Worm (Caenorhabditis elegans) whole organism, L1 larva: ENCODE measurements around the gene C10C5.4.

Source experiments
- C04F5.9 ChIP-seq: sonication (generic microtip); optimal IDR thresholded peaks from 2 replicates; lab custom pipeline; 2016; ENCODE audit warnings: missing genetic modification characterization, missing compliant biosample characterization
- C16A3.4 ChIP-seq: fragments of 150-350 bp; optimal IDR thresholded peaks from 2 replicates; lab custom pipeline; 2014; ENCODE audit warnings: missing biosample characterization, missing genetic modification characterization
- C34B4.2 ChIP-seq: sonication (generic microtip); optimal IDR thresholded peaks from 2 replicates; lab custom pipeline; 2017; ENCODE audit warnings: mild to moderate bottlenecking, missing genetic modification characterization, missing compliant biosample characterization
- F16B12.6 ChIP-seq: fragments of 150-350 bp; optimal IDR thresholded peaks from 2 replicates; lab custom pipeline; 2014; ENCODE audit warnings: missing biosample characterization, missing genetic modification characterization
- aha-1 ChIP-seq: fragments of 150-350 bp; optimal IDR thresholded peaks from 2 replicates; lab custom pipeline; 2014; ENCODE audit warnings: missing biosample characterization, missing genetic modification characterization
- aly-2 ChIP-seq: fragments of 150-350 bp; optimal IDR thresholded peaks from 2 replicates; lab custom pipeline; 2014; ENCODE audit warnings: missing biosample characterization, missing genetic modification characterization
- ama-1 ChIP-seq: fragments of 150-350 bp; optimal IDR thresholded peaks from 2 replicates; lab custom pipeline; 2014
- blmp-1 ChIP-seq: fragments of 150-350 bp; optimal IDR thresholded peaks from 2 replicates; lab custom pipeline; 2014; ENCODE audit warnings: missing biosample characterization, missing genetic modification characterization
- ceh-88 ChIP-seq: fragments of 200-800 bp; sonication (Bioruptor generic); IDR thresholded peaks from 2 replicates; pipeline ENCODE4 v1.3.6; 2022; ENCODE audit warnings: missing genetic modification characterization, missing compliant biosample characterization
- dpl-1 ChIP-seq, 3 experiments: fragments of 150-350 bp in 2 of 3; sonication (generic microtip) in 1 of 3; optimal IDR thresholded peaks; 2 replicates each; lab custom pipeline; 2014 to 2017; ENCODE audit warnings: missing biosample characterization in 3 of 3, missing genetic modification characterization in 3 of 3, missing genetic modification reagents in 3 of 3
- dsc-1 ChIP-seq: sonication (generic microtip); optimal IDR thresholded peaks from 2 replicates; lab custom pipeline; 2016; ENCODE audit warnings: mild to moderate bottlenecking, missing genetic modification characterization, missing compliant biosample characterization
- efl-3 ChIP-seq: fragments of 200-800 bp; sonication (Bioruptor generic); optimal IDR thresholded peaks from 2 replicates; lab custom pipeline; 2018; ENCODE audit warnings: mild to moderate bottlenecking, missing genetic modification characterization, missing compliant biosample characterization
- egl-27 ChIP-seq, 2 experiments: fragments of 150-350 bp in 1 of 2; sonication (generic microtip); optimal IDR thresholded peaks; 3 replicates each; lab custom pipeline; 2017 to 2018; ENCODE audit warnings: missing biosample characterization in 2 of 2, missing genetic modification characterization in 2 of 2, missing genetic modification reagents in 2 of 2
- elt-2 ChIP-seq: sonication (generic microtip); optimal IDR thresholded peaks from 2 replicates; lab custom pipeline; 2016; ENCODE audit warnings: missing genetic modification characterization, mild to moderate bottlenecking, inconsistent platforms, missing compliant biosample characterization, missing genetic modification reagents
- elt-3 ChIP-seq, 6 experiments: fragments of 150-350 bp in 1 of 6; sonication (generic microtip); optimal IDR thresholded peaks; 2 replicates each; lab custom pipeline; 2017 to 2018; ENCODE audit warnings: missing biosample characterization in 6 of 6, missing genetic modification characterization in 6 of 6, inconsistent platforms in 1 of 6
- ets-5 ChIP-seq: fragments of 200-800 bp; sonication (Bioruptor generic); IDR thresholded peaks from 2 replicates; pipeline ENCODE4 v1.3.6; 2022; ENCODE audit warnings: missing genetic modification characterization, missing compliant biosample characterization
- fos-1 ChIP-seq: fragments of 150-350 bp; optimal IDR thresholded peaks from 2 replicates; lab custom pipeline; 2014; ENCODE audit warnings: missing biosample characterization, missing genetic modification characterization
- grh-1 ChIP-seq: fragments of 200-800 bp; sonication (Bioruptor generic); IDR thresholded peaks from 2 replicates; pipeline ENCODE4 v1.3.6; 2022; ENCODE audit warnings: missing genetic modification reagents, missing genetic modification characterization, missing compliant biosample characterization
- hlh-17 ChIP-seq: fragments of 200-800 bp; sonication (Bioruptor generic); optimal IDR thresholded peaks from 2 replicates; lab custom pipeline; 2018; ENCODE audit warnings: missing genetic modification characterization, mild to moderate bottlenecking, missing compliant biosample characterization, moderate library complexity, borderline replicate concordance
- hlh-4 ChIP-seq: sonication (generic microtip); optimal IDR thresholded peaks from 2 replicates; lab custom pipeline; 2016; ENCODE audit warnings: mild to moderate bottlenecking, missing genetic modification characterization, missing compliant biosample characterization
- hpl-2 ChIP-seq: fragments of 150-350 bp; optimal IDR thresholded peaks from 2 replicates; lab custom pipeline; 2014; ENCODE audit warnings: missing biosample characterization, missing genetic modification reagents, missing genetic modification characterization
- jun-1 ChIP-seq: fragments of 150-350 bp; optimal IDR thresholded peaks from 2 replicates; lab custom pipeline; 2014; ENCODE audit warnings: missing biosample characterization, missing genetic modification reagents, missing genetic modification characterization
- lin-14 ChIP-seq: fragments of 200-800 bp; sonication (Bioruptor generic); optimal IDR thresholded peaks from 2 replicates; lab custom pipeline; 2018; ENCODE audit warnings: mild to moderate bottlenecking, missing genetic modification characterization, moderate library complexity, missing compliant biosample characterization
- lin-15B ChIP-seq: fragments of 150-350 bp; sonication (generic microtip); optimal IDR thresholded peaks from 3 replicates; lab custom pipeline; 2014; ENCODE audit warnings: missing biosample characterization, missing genetic modification characterization
- lin-35 ChIP-seq, 2 experiments: fragments of 150-350 bp; optimal IDR thresholded peaks; 2 replicates each; lab custom pipeline; 2014; ENCODE audit warnings: missing biosample characterization in 2 of 2, missing genetic modification characterization in 2 of 2, missing genetic modification reagents in 2 of 2
- lir-3 ChIP-seq: sonication (generic microtip); optimal IDR thresholded peaks from 2 replicates; lab custom pipeline; 2016; ENCODE audit warnings: mild to moderate bottlenecking, missing genetic modification characterization, moderate library complexity, missing compliant biosample characterization; ENCODE audit not compliant: poor library complexity
- mef-2 ChIP-seq: fragments of 150-350 bp; optimal IDR thresholded peaks from 2 replicates; lab custom pipeline; 2014; ENCODE audit warnings: missing biosample characterization, missing genetic modification characterization
- mep-1 ChIP-seq: fragments of 150-350 bp; optimal IDR thresholded peaks from 2 replicates; lab custom pipeline; 2014; ENCODE audit warnings: missing biosample characterization, missing genetic modification characterization
- nhr-11 ChIP-seq: fragments of 150-350 bp; optimal IDR thresholded peaks from 2 replicates; lab custom pipeline; 2014; ENCODE audit warnings: missing biosample characterization, missing genetic modification characterization
- nhr-12 ChIP-seq: sonication (generic microtip); optimal IDR thresholded peaks from 2 replicates; lab custom pipeline; 2017; ENCODE audit warnings: missing biosample characterization, missing genetic modification characterization
- nhr-28 ChIP-seq: fragments of 150-350 bp; optimal IDR thresholded peaks from 2 replicates; lab custom pipeline; 2014; ENCODE audit warnings: missing biosample characterization, missing genetic modification characterization
- nhr-47 ChIP-seq: sonication (generic microtip); optimal IDR thresholded peaks from 2 replicates; lab custom pipeline; 2016; ENCODE audit warnings: mild to moderate bottlenecking, missing genetic modification characterization, moderate library complexity, missing compliant biosample characterization
- nhr-71 ChIP-seq: sonication (generic microtip); optimal IDR thresholded peaks from 2 replicates; lab custom pipeline; 2016; ENCODE audit warnings: mild to moderate bottlenecking, missing genetic modification characterization, moderate library complexity, missing compliant biosample characterization
- nhr-76 ChIP-seq: sonication (generic microtip); optimal IDR thresholded peaks from 2 replicates; lab custom pipeline; 2017; ENCODE audit warnings: missing biosample characterization, missing genetic modification characterization
- nhr-84 ChIP-seq: sonication (generic microtip); optimal IDR thresholded peaks from 2 replicates; lab custom pipeline; 2017; ENCODE audit warnings: missing biosample characterization, missing genetic modification characterization
- nhr-85 ChIP-seq: sonication (generic microtip); peaks from one replicate; lab custom pipeline; 2016; ENCODE audit warnings: missing genetic modification characterization, inconsistent platforms, missing compliant biosample characterization
- nhr-90 ChIP-seq: sonication (generic microtip); optimal IDR thresholded peaks from 2 replicates; lab custom pipeline; 2016; ENCODE audit warnings: mild to moderate bottlenecking, missing genetic modification characterization, missing compliant biosample characterization; ENCODE audit not compliant: poor library complexity
- pqm-1 ChIP-seq: sonication (generic microtip); optimal IDR thresholded peaks from 3 replicates; lab custom pipeline; 2017; ENCODE audit warnings: missing biosample characterization, missing genetic modification characterization
- rnt-1 ChIP-seq: sonication (generic microtip); optimal IDR thresholded peaks from 2 replicates; lab custom pipeline; 2016; ENCODE audit warnings: mild to moderate bottlenecking, missing genetic modification characterization, moderate library complexity, missing compliant biosample characterization
- snu-23 ChIP-seq: sonication (generic microtip); optimal IDR thresholded peaks from 2 replicates; lab custom pipeline; 2016; ENCODE audit warnings: missing genetic modification characterization, missing compliant biosample characterization
- sptf-1 ChIP-seq: fragments of 150-350 bp; optimal IDR thresholded peaks from 2 replicates; lab custom pipeline; 2014; ENCODE audit warnings: missing biosample characterization, missing genetic modification characterization
- sup-37 ChIP-seq: fragments of 200-800 bp; sonication (Bioruptor generic); optimal IDR thresholded peaks from 2 replicates; lab custom pipeline; 2018; ENCODE audit warnings: mild to moderate bottlenecking, missing genetic modification characterization, missing compliant biosample characterization
- swsn-7 ChIP-seq: sonication (generic microtip); optimal IDR thresholded peaks from 2 replicates; lab custom pipeline; 2016; ENCODE audit warnings: missing genetic modification characterization, missing compliant biosample characterization
- tbx-2 ChIP-seq: sonication (generic microtip); optimal IDR thresholded peaks from 2 replicates; lab custom pipeline; 2016; ENCODE audit warnings: missing genetic modification characterization, missing compliant biosample characterization
- tlp-1 ChIP-seq: fragments of 150-350 bp; optimal IDR thresholded peaks from 2 replicates; lab custom pipeline; 2014; ENCODE audit warnings: missing biosample characterization, missing genetic modification characterization
- unc-130 ChIP-seq: fragments of 150-350 bp; optimal IDR thresholded peaks from 2 replicates; lab custom pipeline; 2017; ENCODE audit warnings: missing biosample characterization, missing genetic modification characterization, inconsistent platforms
- unc-62 ChIP-seq: fragments of 150-350 bp; optimal IDR thresholded peaks from 2 replicates; lab custom pipeline; 2014; ENCODE audit warnings: missing biosample characterization, missing genetic modification reagents, missing genetic modification characterization
- unc-86 ChIP-seq: sonication (generic microtip); optimal IDR thresholded peaks from 2 replicates; lab custom pipeline; 2016; ENCODE audit warnings: missing genetic modification characterization, missing compliant biosample characterization
- vab-15 ChIP-seq: sonication (generic microtip); optimal IDR thresholded peaks from 2 replicates; lab custom pipeline; 2017; ENCODE audit warnings: missing genotype, mild to moderate bottlenecking, missing genetic modification characterization, missing compliant biosample characterization
- xbp-1 ChIP-seq: sonication (generic microtip); optimal IDR thresholded peaks from 2 replicates; lab custom pipeline; 2016; ENCODE audit warnings: missing genetic modification characterization, missing compliant biosample characterization
- zag-1 ChIP-seq: fragments of 150-350 bp; optimal IDR thresholded peaks from 2 replicates; lab custom pipeline; 2014; ENCODE audit warnings: missing biosample characterization, missing genetic modification characterization
- zip-4 ChIP-seq: fragments of 200-800 bp; sonication (Bioruptor generic); optimal IDR thresholded peaks from 2 replicates; lab custom pipeline; 2018; ENCODE audit warnings: mild to moderate bottlenecking, missing genetic modification characterization, moderate library complexity, missing compliant biosample characterization
- ztf-11 ChIP-seq, 2 experiments: sonication (generic microtip); optimal IDR thresholded peaks; 2 replicates each; lab custom pipeline; 2016 to 2017; ENCODE audit warnings: missing genetic modification characterization in 2 of 2, missing biosample characterization in 1 of 2, missing compliant biosample characterization in 1 of 2
- ztf-4 ChIP-seq: fragments of 150-350 bp; optimal IDR thresholded peaks from 2 replicates; lab custom pipeline; 2014; ENCODE audit warnings: missing biosample characterization, missing genetic modification characterization

The C10C5.4 gene

DNA sequence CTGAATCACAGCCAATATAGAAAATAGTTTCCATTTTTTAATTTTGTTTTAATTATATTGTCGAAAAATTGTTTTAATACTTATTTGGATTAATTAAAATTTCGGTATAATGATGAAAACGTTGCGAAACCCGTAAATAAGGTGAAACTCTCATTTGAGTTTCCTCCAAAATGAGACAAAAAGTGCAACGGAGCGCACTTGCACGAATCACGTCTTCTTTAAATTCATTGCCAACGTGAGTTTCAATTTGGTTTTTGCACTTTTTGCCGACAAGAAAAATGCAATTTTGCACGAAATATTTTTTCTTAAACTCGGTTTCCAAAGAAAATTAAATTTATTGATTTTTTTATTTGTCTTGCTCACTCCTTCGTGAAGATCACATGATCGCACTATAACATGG is 7.7 kb downstream of the C10C5.4 start, which contains the start of gene daf-15:
TSS of gene daf-15 (plus strand) at position 171 of the 400 bp plus-strand sequence.
- TF ChIP-seq snu-23 (GFP tag; lab: Kevin White, UChicago), result peak; percentile 69
- TF ChIP-seq blmp-1 (tag; lab: Kevin White, UChicago), result peak; percentile 42
- no peak for TF ChIP-seq nhr-76
- TF ChIP-seq mep-1 (tag; lab: Kevin White, UChicago), result no peak
- TF ChIP-seq ceh-88 (GFP tag; lab: Robert Waterston, UW), result no peak
- TF ChIP-seq unc-62 (GFP tag; lab: Kevin White, UChicago), result no peak
- TF ChIP-seq sptf-1 (tag; lab: Kevin White, UChicago), result no peak
- TF ChIP-seq grh-1 (GFP tag; lab: Robert Waterston, UW), result 0 out of 2 replicates have a peak, but pooled peaks have one; percentile 6
- no peak for TF ChIP-seq hlh-4 (tag; lab: Kevin White, UChicago)
- peak; percentile 64 for TF ChIP-seq rnt-1 (tag; lab: Kevin White, UChicago)
- no peak for TF ChIP-seq jun-1 (tag; lab: Kevin White, UChicago)
- no peak for TF ChIP-seq efl-3 (GFP tag; lab: Kevin White, UChicago)
- no peak for TF ChIP-seq tlp-1 (tag; lab: Kevin White, UChicago)
- no peak for TF ChIP-seq ztf-4 (tag; lab: Kevin White, UChicago)
- no peak for TF ChIP-seq nhr-12 (tag; lab: Kevin White, UChicago)
- no peak for TF ChIP-seq hpl-2 (GFP tag; lab: Kevin White, UChicago)
- peak; percentile 80 for TF ChIP-seq nhr-85 (tag; lab: Kevin White, UChicago)
- no peak for TF ChIP-seq vab-15 (tag; lab: Kevin White, UChicago)
- no peak for TF ChIP-seq C04F5.9
- TF ChIP-seq sup-37 (GFP tag; lab: Kevin White, UChicago), result no peak
- no peak for TF ChIP-seq nhr-11
- TF ChIP-seq elt-3 (tag; optimal IDR thresholded peaks at IDR 0.05; lab: Kevin White, UChicago), result peak in 2 of 6 experiments; percentile 9 to 30
- peak; percentile 95 to 98 for TF ChIP-seq lin-35 (GFP tag; optimal IDR thresholded peaks at IDR 0.05; lab: Kevin White, UChicago)
- TF ChIP-seq zag-1 (tag; lab: Kevin White, UChicago), result no peak
- peak; percentile 90 to 96 (median 96) for TF ChIP-seq dpl-1 (GFP tag; optimal IDR thresholded peaks at IDR 0.05; lab: Kevin White, UChicago)
- peak; percentile 72 for TF ChIP-seq nhr-71 (tag; lab: Kevin White, UChicago)
- peak; percentile 68 for TF ChIP-seq xbp-1 (tag; lab: Kevin White, UChicago)
- no peak for TF ChIP-seq mef-2 (tag; lab: Kevin White, UChicago)
- no peak for TF ChIP-seq fos-1 (tag; lab: Kevin White, UChicago)
- TF ChIP-seq unc-130, result peak; percentile 64
- TF ChIP-seq elt-2, result no peak
- TF ChIP-seq ama-1, result no peak
- TF ChIP-seq unc-86 (tag; lab: Kevin White, UChicago), result peak; percentile 41
- TF ChIP-seq lin-14, result no peak
- TF ChIP-seq swsn-7 (tag; lab: Kevin White, UChicago), result peak; percentile 45
- peak; percentile 5 for TF ChIP-seq aly-2 (tag; lab: Kevin White, UChicago)
- TF ChIP-seq C34B4.2 (tag; lab: Kevin White, UChicago), result no peak
- TF ChIP-seq nhr-90 (tag; lab: Kevin White, UChicago), result peak; percentile 28
- peak; percentile 35 for TF ChIP-seq dsc-1
- TF ChIP-seq ztf-11 (tag; optimal IDR thresholded peaks at IDR 0.05; lab: Kevin White, UChicago), result no peak
- TF ChIP-seq lir-3 (tag; lab: Kevin White, UChicago), result no peak
- no peak for TF ChIP-seq zip-4 (GFP tag; lab: Kevin White, UChicago)
- peak; percentile 13 for TF ChIP-seq lin-15B
- no peak for TF ChIP-seq aha-1
- peak; percentile 67 for TF ChIP-seq nhr-47 (tag; lab: Kevin White, UChicago)
- TF ChIP-seq egl-27 (tag; optimal IDR thresholded peaks at IDR 0.05; lab: Kevin White, UChicago), result no peak
- no peak for TF ChIP-seq ets-5
- TF ChIP-seq C16A3.4 (tag; lab: Kevin White, UChicago), result peak; percentile 68
- no peak for TF ChIP-seq F16B12.6 (tag; lab: Kevin White, UChicago)
- TF ChIP-seq pqm-1 (tag; lab: Kevin White, UChicago), result no peak
- TF ChIP-seq nhr-28, result no peak
- TF ChIP-seq hlh-17 (GFP tag; lab: Kevin White, UChicago), result no peak
- TF ChIP-seq tbx-2, result peak; percentile 59
- TF ChIP-seq nhr-84, result no peak
